Fruit fly (Drosophila melanogaster): ENCODE measurements around the gene CG44270.

- TF ChIP-seq psq (GFP tag; optimal IDR thresholded peaks at IDR 0.05) (no peak), pan (optimal IDR thresholded peaks at IDR 0.05) (no peak), Hr78 (GFP tag; optimal IDR thresholded peaks at IDR 0.05) (no peak), Jra (GFP tag; optimal IDR thresholded peaks at IDR 0.05) (no peak), Dif (GFP tag; optimal IDR thresholded peaks at IDR 0.05; ENCODE audit: partially characterized antibody) (no peak), jim (GFP tag; optimal IDR thresholded peaks at IDR 0.05) (no peak), Myc (optimal IDR thresholded peaks at IDR 0.05) (no peak), Rel (GFP tag; optimal IDR thresholded peaks at IDR 0.05) (no peak), Rel (tag; optimal IDR thresholded peaks at IDR 0.05) (no peak)
Observed at dm6 chr2L:20539196-20539879, 8.5 kb downstream of the CG44270 start.

Data from whole organism, wandering third instar larva.